Fruit fly (Drosophila melanogaster): ENCODE data around the gene crn.

DNA sequence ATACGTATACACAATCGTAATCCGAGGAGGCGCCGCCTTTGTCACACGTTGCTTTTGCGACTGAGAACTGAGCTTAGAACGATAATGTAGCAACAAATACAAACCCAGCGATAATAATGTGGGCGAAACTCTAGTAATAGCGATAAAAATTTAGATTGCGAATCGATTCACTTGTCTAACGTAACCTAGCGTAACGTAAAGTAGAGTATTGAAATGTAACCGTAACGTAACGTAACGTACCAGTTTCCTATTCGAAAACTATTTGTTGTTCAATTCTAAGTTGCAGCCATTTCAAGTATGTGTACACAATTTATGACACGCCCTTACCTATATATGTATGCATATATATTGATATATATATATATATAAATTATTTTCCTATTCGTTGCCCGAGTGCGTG, 5.0 kb downstream of the crn start:
- TF ChIP-seq CG14655 (GFP tag; optimal IDR thresholded peaks at IDR 0.05), result no peak
- no peak for TF ChIP-seq fd96Ca (GFP tag; IDR thresholded peaks at IDR 0.05)
- TF ChIP-seq CG17806 (tag; optimal IDR thresholded peaks at IDR 0.05), result no peak
- TF ChIP-seq Pif1B (GFP tag; optimal IDR thresholded peaks at IDR 0.05), result no peak
- TF ChIP-seq CG9948 (tag; optimal IDR thresholded peaks at IDR 0.05), result no peak
- TF ChIP-seq Snoo (tag; optimal IDR thresholded peaks at IDR 0.05), result no peak
- no peak for TF ChIP-seq Ets98B (GFP tag; IDR thresholded peaks at IDR 0.05)
- TF ChIP-seq rn (GFP tag; IDR thresholded peaks at IDR 0.05), result no peak
- no peak for TF ChIP-seq CG13204 (GFP tag; optimal IDR thresholded peaks at IDR 0.05)
- no peak for TF ChIP-seq CG12605 (GFP tag; IDR thresholded peaks at IDR 0.05)
- TF ChIP-seq CG4496 (GFP tag; IDR thresholded peaks at IDR 0.05), result no peak
- TF ChIP-seq EcR (GFP tag; optimal IDR thresholded peaks at IDR 0.05), result no peak
- no peak for TF ChIP-seq CG10348 (GFP tag; IDR thresholded peaks at IDR 0.05)
- TF ChIP-seq CG15710 (tag; optimal IDR thresholded peaks at IDR 0.05), result no peak
